Worm (Caenorhabditis elegans) whole organism, early embryonic: ENCODE results near the gene mrps-28.

ENCODE experiments used
- B0310.2 ChIP-seq: sonication (generic microtip); optimal IDR thresholded peaks from 2 replicates; lab custom pipeline; 2016; ENCODE audit warnings: mild to moderate bottlenecking, missing genetic modification characterization, missing compliant biosample characterization
- F13C5.2 ChIP-seq: sonication (generic microtip); optimal IDR thresholded peaks from 2 replicates; lab custom pipeline; 2017; ENCODE audit warnings: mild to moderate bottlenecking, missing genetic modification characterization, inconsistent platforms, missing compliant biosample characterization
- aly-1 ChIP-seq: sonication (generic microtip); optimal IDR thresholded peaks from 2 replicates; lab custom pipeline; 2016; ENCODE audit warnings: missing genetic modification characterization, missing compliant biosample characterization
- ama-1 ChIP-seq: fragments of 150-350 bp; optimal IDR thresholded peaks from 2 replicates; lab custom pipeline; 2014
- ceh-13 ChIP-seq: fragments of 200-800 bp; sonication (Bioruptor generic); optimal IDR thresholded peaks from 2 replicates; lab custom pipeline; 2018; ENCODE audit warnings: mild to moderate bottlenecking, missing genetic modification characterization, missing compliant biosample characterization
- ceh-36 ChIP-seq: sonication (generic microtip); optimal IDR thresholded peaks from 2 replicates; lab custom pipeline; 2016; ENCODE audit warnings: missing genetic modification characterization, inconsistent platforms, missing compliant biosample characterization
- ets-7 ChIP-seq: sonication (generic microtip); optimal IDR thresholded peaks from 2 replicates; lab custom pipeline; 2016; ENCODE audit warnings: missing genotype, missing genetic modification characterization, missing compliant biosample characterization
- flt-1 ChIP-seq: fragments of 200-800 bp; sonication (Bioruptor generic); IDR thresholded peaks from 2 replicates; pipeline ENCODE4 v1.3.6; 2022; ENCODE audit warnings: missing genetic modification characterization, missing compliant biosample characterization
- hmbx-1 ChIP-seq: sonication (generic microtip); optimal IDR thresholded peaks from 2 replicates; lab custom pipeline; 2016; ENCODE audit warnings: mild to moderate bottlenecking, missing genetic modification characterization, missing compliant biosample characterization
- hmg-4 ChIP-seq: fragments of 200-800 bp; sonication (Bioruptor generic); optimal IDR thresholded peaks from 2 replicates; lab custom pipeline; 2018; ENCODE audit warnings: mild to moderate bottlenecking, missing genetic modification characterization, missing compliant biosample characterization
- hnd-1 ChIP-seq: sonication (generic microtip); optimal IDR thresholded peaks from 2 replicates; lab custom pipeline; 2016; ENCODE audit warnings: missing genetic modification characterization, missing compliant biosample characterization
- pes-1 ChIP-seq: fragments of 200-800 bp; sonication (Bioruptor generic); IDR thresholded peaks from 2 replicates; pipeline ENCODE4 v1.3.6; 2022; ENCODE audit warnings: missing genetic modification reagents, missing genetic modification characterization, missing compliant biosample characterization
- scrt-1 ChIP-seq: fragments of 200-800 bp; sonication (Bioruptor generic); IDR thresholded peaks from 2 replicates; pipeline ENCODE4 v1.3.6; 2022; ENCODE audit warnings: missing genetic modification characterization, missing compliant biosample characterization
- sea-1 ChIP-seq: fragments of 200-800 bp; sonication (Bioruptor generic); conservative IDR thresholded peaks from 2 replicates; pipeline ENCODE4 v1.3.6; 2022; ENCODE audit warnings: missing genetic modification characterization, missing compliant biosample characterization
- tbx-11 ChIP-seq: fragments of 200-800 bp; sonication (Bioruptor generic); IDR thresholded peaks from 2 replicates; pipeline ENCODE4 v1.3.6; 2022; ENCODE audit warnings: missing genetic modification characterization, missing compliant biosample characterization
- tbx-37 ChIP-seq: fragments of 200-800 bp; sonication (Bioruptor generic); conservative IDR thresholded peaks from 2 replicates; pipeline ENCODE4 v1.3.6; 2022; ENCODE audit warnings: missing genetic modification reagents, missing genetic modification characterization, missing compliant biosample characterization
- tra-4 ChIP-seq: sonication (generic microtip); optimal IDR thresholded peaks from 2 replicates; lab custom pipeline; 2017; ENCODE audit warnings: missing genetic modification characterization, missing compliant biosample characterization

Gene mrps-28

ce11 chrV:19629544-19629943 is 14.5 kb upstream of the mrps-28 start:
- no peak for TF ChIP-seq hmbx-1
- TF ChIP-seq hmg-4 (GFP tag; lab: Kevin White, UChicago): peak; percentile 37
- TF ChIP-seq pes-1: peak; percentile 53

DNA sequence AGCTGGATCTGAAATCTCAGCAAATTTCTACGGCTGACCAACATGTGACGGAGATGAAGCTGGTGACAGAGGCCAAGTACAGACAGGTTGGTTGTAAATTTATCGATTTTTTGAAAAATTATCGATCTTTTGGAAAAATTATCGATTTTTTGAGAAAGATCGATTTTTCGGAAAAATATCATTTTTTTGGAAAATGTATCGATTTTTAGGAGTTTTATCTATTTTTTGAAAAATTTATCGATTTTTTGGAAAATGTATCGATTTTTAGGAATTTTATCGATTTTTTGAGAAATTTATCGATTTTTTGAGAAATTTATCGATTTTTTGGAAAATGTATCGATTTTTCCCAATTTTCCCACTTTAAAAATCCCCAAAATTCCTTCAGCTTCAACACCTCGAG is 14.1 kb upstream of the mrps-28 start:
- no peak for TF ChIP-seq tra-4 (tag; lab: Kevin White, UChicago)
- TF ChIP-seq flt-1: no peak
- no peak for TF ChIP-seq tbx-11 (GFP tag; lab: Robert Waterston, UW)
- TF ChIP-seq aly-1 (tag; lab: Kevin White, UChicago): no peak
- TF ChIP-seq scrt-1: no peak
- TF ChIP-seq ceh-13: no peak
- TF ChIP-seq tbx-37: no peak
- TF ChIP-seq ets-7 (tag; lab: Kevin White, UChicago): no peak
- TF ChIP-seq sea-1 (GFP tag; lab: Robert Waterston, UW): no peak
- no peak for TF ChIP-seq ama-1 (lab: Kevin White, UChicago)
- TF ChIP-seq hnd-1 (tag; lab: Kevin White, UChicago): no peak
- no peak for TF ChIP-seq pes-1
- TF ChIP-seq F13C5.2 (tag; lab: Kevin White, UChicago): no peak
- TF ChIP-seq B0310.2 (tag; lab: Kevin White, UChicago): no peak
- no peak for TF ChIP-seq hmg-4 (GFP tag; lab: Kevin White, UChicago)
- TF ChIP-seq hmbx-1: no peak
- TF ChIP-seq ceh-36: no peak

DNA sequence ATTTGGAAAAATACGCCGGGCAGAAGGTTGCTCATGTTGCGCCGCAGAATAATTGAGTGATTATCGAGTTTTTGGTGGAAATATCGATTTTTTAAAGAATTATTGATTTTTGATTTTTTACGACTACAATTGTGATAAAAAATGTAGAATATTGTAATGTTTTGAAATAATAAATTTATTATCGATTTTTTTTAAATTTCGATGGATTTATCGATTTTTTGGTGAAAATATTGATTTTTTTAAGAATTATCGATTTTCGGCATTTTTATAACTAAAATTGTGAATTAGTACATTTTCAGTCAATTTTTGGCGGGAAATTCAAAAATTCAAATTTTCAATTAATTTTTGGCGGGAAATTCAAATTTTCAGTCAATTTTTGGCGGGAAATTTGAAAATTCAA is 13.5 kb upstream of the mrps-28 start:
- no peak for TF ChIP-seq hmg-4 (GFP tag; lab: Kevin White, UChicago)
- TF ChIP-seq scrt-1: no peak
- no peak for TF ChIP-seq hnd-1 (tag; lab: Kevin White, UChicago)
- TF ChIP-seq tra-4 (tag; lab: Kevin White, UChicago): no peak
- no peak for TF ChIP-seq pes-1
- no peak for TF ChIP-seq ama-1 (lab: Kevin White, UChicago)
- no peak for TF ChIP-seq aly-1 (tag; lab: Kevin White, UChicago)
- no peak for TF ChIP-seq ets-7 (tag; lab: Kevin White, UChicago)
- TF ChIP-seq sea-1 (GFP tag; lab: Robert Waterston, UW): no peak
- no peak for TF ChIP-seq ceh-13
- TF ChIP-seq flt-1: no peak
- no peak for TF ChIP-seq tbx-37
- no peak for TF ChIP-seq B0310.2 (tag; lab: Kevin White, UChicago)
- no peak for TF ChIP-seq ceh-36
- no peak for TF ChIP-seq tbx-11 (GFP tag; lab: Robert Waterston, UW)
- TF ChIP-seq F13C5.2 (tag; lab: Kevin White, UChicago): no peak
- TF ChIP-seq hmbx-1: no peak

- TF ChIP-seq B0310.2 (tag; lab: Kevin White, UChicago) (no peak), pes-1 (no peak), ceh-36 (no peak), aly-1 (tag; lab: Kevin White, UChicago) (no peak), hnd-1 (tag; lab: Kevin White, UChicago) (no peak), tbx-37 (no peak), ets-7 (tag; lab: Kevin White, UChicago) (no peak), F13C5.2 (tag; lab: Kevin White, UChicago) (no peak), flt-1 (no peak), tra-4 (tag; lab: Kevin White, UChicago) (no peak), hmbx-1 (no peak), ama-1 (lab: Kevin White, UChicago) (no peak), hmg-4 (GFP tag; lab: Kevin White, UChicago) (no peak), ceh-13 (no peak), sea-1 (GFP tag; lab: Robert Waterston, UW) (no peak), scrt-1 (no peak), tbx-11 (GFP tag; lab: Robert Waterston, UW) (no peak)
Observed at ce11 chrV:19632546-19632945, 11.5 kb upstream of the mrps-28 start, which contains the start of gene Y43F8C.5. Gene Y43F8C.5 (minus strand): TSS chrV:19632646.

DNA sequence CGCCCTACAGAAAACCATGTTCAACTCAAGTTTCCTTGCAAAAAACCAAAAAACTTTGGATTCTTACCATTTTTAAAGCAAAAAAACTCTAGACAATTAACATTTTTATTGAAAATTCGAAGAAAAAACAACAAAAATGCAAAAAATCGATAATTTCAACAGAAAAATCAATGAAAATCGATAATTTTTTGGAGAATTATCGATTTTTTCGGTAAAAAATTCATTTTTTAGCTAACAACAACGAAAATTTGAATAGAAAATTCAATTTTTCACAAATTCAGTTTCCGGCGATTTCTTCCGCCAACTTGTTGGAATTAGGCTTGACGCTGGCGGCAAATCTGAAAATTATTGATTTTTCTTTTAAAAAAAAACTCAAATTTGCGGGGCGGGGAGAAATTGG is 11.1 kb upstream of the mrps-28 start:
- TF ChIP-seq hmbx-1: no peak
- TF ChIP-seq tra-4 (tag; lab: Kevin White, UChicago): no peak
- TF ChIP-seq hnd-1 (tag; lab: Kevin White, UChicago): no peak
- TF ChIP-seq tbx-11 (GFP tag; lab: Robert Waterston, UW): no peak
- no peak for TF ChIP-seq ets-7 (tag; lab: Kevin White, UChicago)
- no peak for TF ChIP-seq aly-1 (tag; lab: Kevin White, UChicago)
- TF ChIP-seq tbx-37: no peak
- TF ChIP-seq flt-1: no peak
- TF ChIP-seq pes-1: no peak
- no peak for TF ChIP-seq ama-1 (lab: Kevin White, UChicago)
- TF ChIP-seq F13C5.2 (tag; lab: Kevin White, UChicago): no peak
- no peak for TF ChIP-seq ceh-13
- TF ChIP-seq sea-1 (GFP tag; lab: Robert Waterston, UW): no peak
- TF ChIP-seq ceh-36: no peak
- no peak for TF ChIP-seq scrt-1
- no peak for TF ChIP-seq B0310.2 (tag; lab: Kevin White, UChicago)
- no peak for TF ChIP-seq hmg-4 (GFP tag; lab: Kevin White, UChicago)

ce11 chrV:19634197-19634596 is 9.8 kb upstream of the mrps-28 start:
- TF ChIP-seq pes-1: no peak
- 0 out of 2 replicates have a peak, but pooled peaks have one; percentile 8 for TF ChIP-seq tbx-37
- TF ChIP-seq ceh-36: no peak
- TF ChIP-seq sea-1 (GFP tag; lab: Robert Waterston, UW): no peak
- no peak for TF ChIP-seq hnd-1 (tag; lab: Kevin White, UChicago)

DNA sequence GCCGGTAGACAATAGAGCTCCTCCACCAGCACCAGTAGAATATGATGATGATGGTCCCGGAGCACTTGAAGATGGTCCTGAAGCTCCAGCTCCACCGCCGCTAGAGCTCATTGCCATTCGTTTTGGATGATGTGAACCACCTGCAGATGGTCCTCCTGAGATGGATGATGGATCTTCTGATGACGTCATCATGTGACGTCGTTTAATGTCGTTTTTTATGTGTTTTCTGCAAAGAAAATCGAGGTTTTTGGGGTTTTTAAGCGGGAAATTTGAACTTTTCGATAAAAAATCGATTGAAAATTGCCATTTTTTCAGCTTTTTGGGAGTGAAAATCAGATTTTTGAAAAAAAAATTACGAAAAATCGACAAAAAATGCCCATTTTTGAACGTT is 7.8 kb upstream of the mrps-28 start:
- TF ChIP-seq tra-4 (tag; lab: Kevin White, UChicago): no peak
- TF ChIP-seq ceh-13: no peak
- TF ChIP-seq tbx-11 (GFP tag; lab: Robert Waterston, UW): no peak
- no peak for TF ChIP-seq pes-1
- TF ChIP-seq ets-7 (tag; lab: Kevin White, UChicago): no peak
- TF ChIP-seq ama-1 (lab: Kevin White, UChicago): no peak
- no peak for TF ChIP-seq tbx-37
- no peak for TF ChIP-seq B0310.2 (tag; lab: Kevin White, UChicago)
- TF ChIP-seq hmg-4 (GFP tag; lab: Kevin White, UChicago): no peak
- TF ChIP-seq flt-1: no peak
- TF ChIP-seq ceh-36: no peak
- TF ChIP-seq scrt-1: no peak
- no peak for TF ChIP-seq sea-1 (GFP tag; lab: Robert Waterston, UW)
- no peak for TF ChIP-seq F13C5.2 (tag; lab: Kevin White, UChicago)
